Fruit fly (Drosophila melanogaster): ENCODE data around the gene Ugt316A1.

The Ugt316A1 gene

DNA sequence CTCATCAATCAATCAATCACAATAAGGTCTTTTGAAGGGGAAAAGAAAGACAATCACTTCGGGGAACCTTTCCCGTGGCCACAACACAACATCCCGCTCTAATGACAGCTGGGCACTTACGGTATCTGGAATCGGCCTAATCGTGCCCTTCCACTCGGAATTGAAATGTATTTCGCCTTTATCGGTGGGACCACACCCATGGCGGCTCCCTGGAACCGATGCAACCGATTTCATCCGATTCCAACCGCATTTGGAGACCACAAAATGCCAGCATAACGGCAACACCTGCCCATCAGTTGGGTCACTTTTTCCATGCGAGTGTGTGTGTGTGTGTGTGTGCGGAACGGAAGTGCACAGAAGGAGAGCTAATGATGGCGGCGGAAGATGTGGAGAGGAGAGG lies 29.9 kb downstream of the Ugt316A1 start:
- no peak for TF ChIP-seq usp (GFP tag; optimal IDR thresholded peaks at IDR 0.05)
- TF ChIP-seq EcR (GFP tag; optimal IDR thresholded peaks at IDR 0.05): no peak

DNA sequence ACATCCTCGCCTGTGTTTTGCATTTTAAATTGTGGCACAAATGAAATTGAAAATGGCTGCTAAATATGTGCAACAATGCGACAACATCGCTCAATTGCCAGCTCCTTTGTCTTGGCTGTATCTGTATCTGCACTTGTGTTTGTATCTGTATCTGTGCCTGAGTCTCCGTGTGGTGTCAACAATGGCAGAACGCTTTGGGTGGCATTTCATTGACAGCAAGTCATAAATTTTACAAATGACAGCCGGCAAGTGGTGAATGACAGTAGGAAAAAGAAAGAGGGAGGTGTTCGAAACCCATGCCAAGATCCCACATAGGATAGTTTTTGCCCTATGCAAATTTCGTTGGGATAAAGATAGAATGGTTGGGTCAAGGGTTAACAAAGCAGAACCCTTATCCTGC lies 30.8 kb downstream of the Ugt316A1 start:
- TF ChIP-seq pan (optimal IDR thresholded peaks at IDR 0.05): no peak
- no peak for TF ChIP-seq EcR (GFP tag; optimal IDR thresholded peaks at IDR 0.05)
- TF ChIP-seq psq (optimal IDR thresholded peaks at IDR 0.05): no peak
- no peak for TF ChIP-seq usp (GFP tag; optimal IDR thresholded peaks at IDR 0.05)
- no peak for TF ChIP-seq Dll (optimal IDR thresholded peaks at IDR 0.05)
- no peak for TF ChIP-seq CG8478 (optimal IDR thresholded peaks at IDR 0.05)

DNA sequence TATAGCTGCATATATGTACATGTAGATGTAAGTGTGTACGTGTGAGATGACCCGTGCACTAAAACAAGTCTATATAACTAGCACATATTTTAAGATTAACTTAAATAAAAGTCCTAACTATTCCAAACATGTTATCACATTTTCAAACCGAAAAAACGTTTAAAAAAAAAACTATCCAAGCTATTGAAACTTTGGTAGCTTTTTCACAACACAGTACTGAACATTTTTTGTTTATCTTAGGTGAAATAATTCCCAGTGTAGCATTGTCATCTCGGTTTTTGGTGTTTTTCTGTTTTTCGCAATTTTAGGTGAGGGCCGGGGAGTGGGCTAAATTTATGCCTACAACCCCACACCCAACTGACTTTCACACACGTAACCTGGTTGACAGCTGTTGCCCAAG lies 35.4 kb downstream of the Ugt316A1 start:
- TF ChIP-seq CG8478 (optimal IDR thresholded peaks at IDR 0.05) (no peak), Dll (optimal IDR thresholded peaks at IDR 0.05) (no peak), psq (optimal IDR thresholded peaks at IDR 0.05) (no peak), usp (GFP tag; optimal IDR thresholded peaks at IDR 0.05) (no peak), pan (optimal IDR thresholded peaks at IDR 0.05) (no peak)

DNA sequence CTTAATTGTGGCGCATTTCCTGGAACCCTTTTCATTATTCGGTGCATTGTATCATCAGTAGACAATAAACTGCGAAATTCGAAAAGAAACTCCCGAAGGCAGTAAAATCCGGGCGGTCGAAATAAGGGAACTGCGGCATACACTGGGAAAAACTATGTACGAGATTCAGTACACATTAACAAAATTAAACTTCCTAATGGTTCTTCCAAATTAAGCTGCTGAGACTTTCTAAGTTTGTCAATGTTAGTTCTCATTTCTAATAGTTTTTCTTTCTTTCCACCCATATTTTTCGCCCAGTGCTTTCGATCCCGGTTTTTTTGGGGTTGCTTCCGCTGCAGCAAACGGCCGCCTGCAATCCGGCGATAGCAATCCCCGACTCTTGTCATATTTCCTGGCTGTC lies 37.8 kb downstream of the Ugt316A1 start:
- no peak for TF ChIP-seq EcR (GFP tag; optimal IDR thresholded peaks at IDR 0.05)
- no peak for TF ChIP-seq CG8478 (optimal IDR thresholded peaks at IDR 0.05)
- TF ChIP-seq usp (GFP tag; optimal IDR thresholded peaks at IDR 0.05): no peak
- TF ChIP-seq pan (optimal IDR thresholded peaks at IDR 0.05): no peak
- no peak for TF ChIP-seq psq (optimal IDR thresholded peaks at IDR 0.05)
- no peak for TF ChIP-seq Dll (optimal IDR thresholded peaks at IDR 0.05)

DNA sequence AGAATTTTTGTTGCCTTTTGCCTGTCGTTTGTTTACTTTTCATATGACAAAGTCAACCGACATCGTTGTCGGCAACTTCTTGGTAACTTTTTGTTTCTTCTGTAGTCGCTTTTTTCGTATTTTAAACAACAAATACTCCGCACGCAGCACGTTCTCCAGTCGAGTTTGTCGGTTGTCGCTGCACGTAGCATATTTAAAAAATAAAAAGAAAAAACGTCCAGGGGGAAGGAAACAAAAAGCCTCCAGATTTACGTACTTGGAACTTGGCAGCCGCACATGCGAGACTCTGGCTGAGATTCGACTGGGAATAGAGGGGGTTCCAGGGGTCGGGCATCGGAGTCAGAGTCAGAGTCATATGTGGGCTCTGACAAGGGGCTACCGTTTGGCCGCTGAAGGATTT lies 40.9 kb downstream of the Ugt316A1 start:
- TF ChIP-seq psq (optimal IDR thresholded peaks at IDR 0.05) (no peak), Dll (optimal IDR thresholded peaks at IDR 0.05) (no peak), EcR (GFP tag; optimal IDR thresholded peaks at IDR 0.05) (no peak), pan (optimal IDR thresholded peaks at IDR 0.05) (no peak), usp (GFP tag; optimal IDR thresholded peaks at IDR 0.05) (no peak), CG8478 (optimal IDR thresholded peaks at IDR 0.05) (no peak)

DNA sequence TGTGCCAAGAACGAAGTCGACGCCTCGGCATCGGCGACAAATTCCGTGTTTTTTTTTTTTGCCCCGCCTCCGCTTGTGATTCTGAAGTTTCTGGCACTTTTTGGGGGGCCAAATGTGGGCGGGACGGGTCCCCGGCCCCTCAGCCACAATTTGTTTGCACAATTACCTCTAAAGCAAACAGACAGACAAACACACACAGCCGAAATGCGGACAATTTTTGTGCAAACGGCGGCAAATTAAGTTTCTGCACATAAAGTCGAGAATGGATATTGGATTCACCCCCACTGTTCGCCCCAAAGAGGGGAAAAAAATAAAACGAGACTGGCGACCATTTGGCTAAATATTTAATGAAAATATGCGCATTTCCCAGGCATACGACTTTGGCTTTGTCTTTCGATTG lies 42.1 kb downstream of the Ugt316A1 start:
- TF ChIP-seq usp (GFP tag; optimal IDR thresholded peaks at IDR 0.05) (no peak), EcR (GFP tag; optimal IDR thresholded peaks at IDR 0.05) (no peak), psq (optimal IDR thresholded peaks at IDR 0.05) (no peak), Dll (optimal IDR thresholded peaks at IDR 0.05) (no peak), CG8478 (optimal IDR thresholded peaks at IDR 0.05) (no peak), pan (optimal IDR thresholded peaks at IDR 0.05) (no peak)

DNA sequence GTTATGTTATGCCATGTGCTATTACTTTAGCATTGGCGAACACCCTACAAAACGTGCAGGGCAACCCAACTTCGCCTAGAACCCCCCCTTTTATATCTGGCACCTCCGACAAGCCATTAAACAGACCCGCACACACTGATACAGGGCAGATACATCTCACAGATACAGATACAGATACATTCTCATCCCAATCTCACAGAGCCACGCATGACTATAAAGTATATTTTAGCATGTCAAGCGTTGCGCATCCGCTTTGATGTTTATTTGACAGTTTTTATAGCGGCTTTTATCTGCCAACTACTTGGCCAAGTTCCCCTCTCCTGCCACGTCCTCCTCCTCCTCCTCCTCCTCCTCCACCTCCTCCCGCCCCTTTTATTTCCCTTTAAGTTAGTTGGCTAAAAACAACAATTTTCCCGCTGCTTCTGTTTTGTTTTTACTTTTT lies 43.3 kb downstream of the Ugt316A1 start:
- TF ChIP-seq pan (optimal IDR thresholded peaks at IDR 0.05): no peak
- TF ChIP-seq CG8478 (optimal IDR thresholded peaks at IDR 0.05): no peak
- no peak for TF ChIP-seq usp (GFP tag; optimal IDR thresholded peaks at IDR 0.05)
- TF ChIP-seq Dll (optimal IDR thresholded peaks at IDR 0.05): no peak
- no peak for TF ChIP-seq EcR (GFP tag; optimal IDR thresholded peaks at IDR 0.05)
- no peak for TF ChIP-seq psq (optimal IDR thresholded peaks at IDR 0.05)

DNA sequence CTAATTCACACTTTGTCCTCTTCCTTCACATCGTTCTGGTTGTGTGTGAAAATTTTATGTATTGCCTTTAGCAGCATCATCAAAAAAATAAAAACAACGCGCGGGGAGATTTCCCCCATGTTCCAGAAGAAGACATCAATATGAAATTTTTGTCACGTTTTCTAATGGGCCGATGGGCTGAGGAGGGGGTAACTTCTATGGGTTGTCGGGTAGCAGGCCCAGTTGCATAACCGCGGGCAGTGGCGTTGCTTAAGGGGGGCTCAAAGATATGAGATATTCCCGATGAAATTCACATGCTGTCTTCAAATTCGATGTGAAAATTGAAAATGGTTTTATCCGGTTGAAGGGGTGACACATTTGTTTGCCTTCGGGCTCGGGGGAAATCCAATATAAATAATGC lies 44.2 kb downstream of the Ugt316A1 start:
- TF ChIP-seq EcR (GFP tag; optimal IDR thresholded peaks at IDR 0.05) (no peak), usp (GFP tag; optimal IDR thresholded peaks at IDR 0.05) (no peak), CG8478 (optimal IDR thresholded peaks at IDR 0.05) (no peak), pan (optimal IDR thresholded peaks at IDR 0.05) (no peak), Dll (optimal IDR thresholded peaks at IDR 0.05) (no peak), psq (optimal IDR thresholded peaks at IDR 0.05) (no peak)

DNA sequence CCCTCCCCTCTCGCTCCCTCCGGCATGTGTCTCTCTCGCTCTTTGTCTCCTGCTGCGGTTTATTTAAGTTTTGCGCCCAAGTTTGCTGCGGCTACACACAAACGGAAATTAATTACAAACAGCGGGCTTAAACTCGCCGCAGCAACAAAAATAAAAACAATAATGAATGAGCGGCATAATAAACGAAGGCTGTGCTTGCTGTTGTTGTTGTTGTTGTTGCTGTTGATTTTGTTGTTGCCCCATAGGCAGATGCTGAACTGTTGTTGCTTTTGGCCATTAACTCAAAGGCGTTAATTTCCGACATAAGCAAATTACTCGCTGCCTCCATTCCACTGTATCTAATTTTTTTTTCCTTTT lies 45.8 kb downstream of the Ugt316A1 start:
- TF ChIP-seq pan (optimal IDR thresholded peaks at IDR 0.05) (no peak), CG8478 (optimal IDR thresholded peaks at IDR 0.05) (no peak), EcR (GFP tag; optimal IDR thresholded peaks at IDR 0.05) (no peak), psq (optimal IDR thresholded peaks at IDR 0.05) (no peak), Dll (optimal IDR thresholded peaks at IDR 0.05) (no peak)

DNA sequence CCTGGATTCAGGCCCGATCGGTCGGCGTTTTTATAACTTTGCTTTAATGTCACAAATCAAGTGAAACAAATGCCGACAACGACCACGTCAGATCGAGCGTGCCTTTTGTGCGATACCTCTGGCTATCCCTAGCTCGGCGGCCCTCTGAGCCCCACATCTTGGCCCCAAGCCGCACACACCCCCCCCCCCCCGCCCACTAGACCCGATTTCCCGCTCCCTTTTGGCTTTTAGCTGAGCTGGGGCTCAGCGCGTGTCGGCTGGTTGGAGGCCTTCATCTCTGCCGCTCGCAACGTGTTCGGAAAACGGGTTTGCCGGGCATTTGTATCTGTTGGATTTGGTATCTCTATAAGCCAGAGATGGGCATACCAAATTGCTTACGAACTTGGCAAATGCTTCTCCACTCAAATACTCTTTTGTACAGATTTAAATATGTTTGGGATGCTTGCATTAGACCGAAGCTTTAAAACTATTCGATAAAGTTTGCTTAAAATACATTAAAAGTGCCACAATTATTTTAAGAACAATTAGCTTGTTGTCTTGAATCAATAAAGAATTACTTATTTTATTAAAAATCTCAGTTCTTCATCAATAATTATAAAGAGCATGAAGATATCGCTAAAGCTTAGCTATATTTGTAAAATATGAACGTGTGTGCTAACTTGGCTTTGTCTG lies 46.3 kb downstream of the Ugt316A1 start:
- TF ChIP-seq CG8478 (optimal IDR thresholded peaks at IDR 0.05) (no peak), Dll (optimal IDR thresholded peaks at IDR 0.05) (peak; percentile 26), pan (optimal IDR thresholded peaks at IDR 0.05) (no peak)

DNA sequence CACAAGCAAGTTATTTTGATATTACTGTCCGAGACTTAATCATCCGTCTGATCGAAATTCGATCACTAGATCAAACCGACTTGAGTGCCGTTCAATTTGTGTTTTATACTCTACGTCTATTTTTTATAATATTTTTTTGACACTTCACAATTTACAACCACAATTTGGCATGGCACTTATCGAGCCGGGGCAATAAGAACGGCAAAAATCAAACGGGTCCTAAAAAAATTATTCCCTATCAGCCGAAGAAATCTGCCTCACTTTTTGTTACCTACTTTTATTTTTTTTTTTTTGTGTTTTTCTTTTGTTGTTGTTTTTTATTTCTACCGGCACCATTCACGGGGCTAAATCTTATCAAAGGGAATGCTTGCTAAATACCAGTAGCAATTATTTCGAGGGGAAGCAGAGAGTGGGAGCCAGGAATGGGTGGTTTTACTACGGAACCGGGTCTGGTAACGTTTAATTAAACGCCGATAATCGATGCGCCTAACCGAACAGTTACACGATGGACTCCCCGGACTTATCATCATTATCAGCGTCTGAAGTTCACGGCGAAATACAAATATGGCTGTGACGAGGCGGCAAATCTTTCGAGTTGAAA lies 47.1 kb downstream of the Ugt316A1 start:
- TF ChIP-seq Dll (optimal IDR thresholded peaks at IDR 0.05) (no peak), pan (optimal IDR thresholded peaks at IDR 0.05) (no peak), usp (GFP tag; optimal IDR thresholded peaks at IDR 0.05) (no peak), EcR (GFP tag; optimal IDR thresholded peaks at IDR 0.05) (no peak), CG8478 (optimal IDR thresholded peaks at IDR 0.05) (no peak), psq (optimal IDR thresholded peaks at IDR 0.05) (no peak)

DNA sequence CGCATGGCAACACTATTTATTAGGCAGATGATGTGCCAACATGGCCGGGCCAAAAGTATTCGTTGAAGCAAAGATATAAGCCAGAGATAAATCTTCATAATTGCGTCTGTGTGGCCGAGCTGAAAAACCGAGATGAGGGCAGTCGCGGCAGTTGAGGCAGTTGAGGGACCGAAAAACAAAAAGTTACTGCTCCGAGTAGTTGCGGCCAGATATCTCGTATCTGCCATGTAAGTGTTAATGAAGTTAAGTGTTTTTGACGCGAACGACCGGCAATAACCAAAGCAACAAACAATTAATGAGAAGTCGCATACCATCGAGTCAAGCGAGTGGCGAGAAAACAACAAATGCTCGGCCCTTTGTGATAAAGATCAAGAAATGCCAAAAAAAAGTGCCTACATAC lies 47.8 kb downstream of the Ugt316A1 start:
- TF ChIP-seq CG8478 (optimal IDR thresholded peaks at IDR 0.05) (no peak), psq (optimal IDR thresholded peaks at IDR 0.05) (no peak), pan (optimal IDR thresholded peaks at IDR 0.05) (no peak), EcR (GFP tag; optimal IDR thresholded peaks at IDR 0.05) (no peak), usp (GFP tag; optimal IDR thresholded peaks at IDR 0.05) (no peak), Dll (optimal IDR thresholded peaks at IDR 0.05) (no peak)

DNA sequence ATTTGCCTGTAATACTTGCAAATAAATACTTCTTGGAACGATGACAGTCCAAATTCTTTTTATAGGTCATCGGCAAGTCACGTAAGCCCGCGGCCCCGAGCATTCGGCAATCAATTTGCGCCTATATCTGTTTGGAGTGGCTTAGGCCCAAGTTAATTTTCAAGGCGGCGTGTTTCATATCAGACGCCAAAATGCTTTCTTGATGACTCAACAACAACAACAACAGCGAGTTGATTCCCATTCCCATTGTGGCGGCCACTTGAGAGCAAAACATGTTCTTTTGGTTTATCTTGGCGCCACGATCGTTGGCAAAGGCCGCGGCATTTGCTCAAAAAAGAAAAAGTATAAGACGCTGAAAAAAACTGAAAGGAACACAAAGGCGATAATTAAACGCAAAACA lies 48.5 kb downstream of the Ugt316A1 start:
- TF ChIP-seq CG8478 (optimal IDR thresholded peaks at IDR 0.05) (no peak), Dll (optimal IDR thresholded peaks at IDR 0.05) (no peak), psq (optimal IDR thresholded peaks at IDR 0.05) (no peak), usp (GFP tag; optimal IDR thresholded peaks at IDR 0.05) (no peak), EcR (GFP tag; optimal IDR thresholded peaks at IDR 0.05) (no peak), pan (optimal IDR thresholded peaks at IDR 0.05) (no peak)
